Fruit fly (Drosophila melanogaster) whole organism, embryonic: ENCODE results near the gene HINT1.

Source experiments
- Asciz ChIP-seq: fragments of 200-800 bp; sonication (Bioruptor generic); optimal IDR thresholded peaks from 2 replicates; lab custom pipeline; 2017; ENCODE audit warnings: missing biosample characterization, mild to moderate bottlenecking, missing genetic modification characterization, missing genetic modification reagents
- Atf-2 ChIP-seq: fragments of 200-800 bp; sonication (Bioruptor generic); optimal IDR thresholded peaks from 2 replicates; lab custom pipeline; 2016; ENCODE audit warnings: missing biosample characterization, missing genetic modification characterization
- C15 ChIP-seq: fragments of 200-800 bp; sonication (Bioruptor generic); IDR thresholded peaks from 3 replicates; pipeline ENCODE4 v1.3.6; 2022; ENCODE audit warnings: missing biosample characterization, missing genetic modification characterization
- CG10959 ChIP-seq: fragments of 200-800 bp; sonication (Bioruptor generic); IDR thresholded peaks from 2 replicates; pipeline ENCODE4 v1.3.6; 2022; ENCODE audit warnings: missing biosample characterization, missing genetic modification characterization
- CG11085 ChIP-seq: fragments of 200-800 bp; sonication (Bioruptor generic); IDR thresholded peaks from 2 replicates; pipeline ENCODE4 v1.3.6; 2022; ENCODE audit warnings: missing biosample characterization, missing genetic modification characterization
- CG11504 ChIP-seq: fragments of 200-800 bp; sonication (Bioruptor generic); optimal IDR thresholded peaks from 3 replicates; lab custom pipeline; 2019; ENCODE audit warnings: missing biosample characterization, mild to moderate bottlenecking, missing genetic modification characterization, moderate library complexity
- CG1233 ChIP-seq: fragments of 200-800 bp; sonication (Bioruptor generic); optimal IDR thresholded peaks from 4 replicates; lab custom pipeline; 2018; ENCODE audit warnings: missing biosample characterization, mild to moderate bottlenecking, missing genetic modification characterization
- CG12769 ChIP-seq: fragments of 200-800 bp; sonication (Bioruptor generic); optimal IDR thresholded peaks from 2 replicates; lab custom pipeline; 2019; ENCODE audit warnings: missing biosample characterization, mild to moderate bottlenecking, missing genetic modification characterization, moderate library complexity
- CG13287 ChIP-seq: fragments of 200-800 bp; sonication (Bioruptor generic); IDR thresholded peaks from 2 replicates; pipeline ENCODE4 v1.3.6; 2022; ENCODE audit warnings: missing biosample characterization, missing genetic modification characterization; ENCODE audit not compliant: partially characterized antibody
- CG13296 ChIP-seq: fragments of 200-800 bp; sonication (Bioruptor generic); optimal IDR thresholded peaks from 3 replicates; lab custom pipeline; 2018; ENCODE audit warnings: missing biosample characterization, mild to moderate bottlenecking, missing genetic modification characterization
- CG14667 ChIP-seq: fragments of 200-800 bp; sonication (Bioruptor generic); IDR thresholded peaks from 2 replicates; pipeline ENCODE4 v1.3.6; 2022; ENCODE audit warnings: missing biosample characterization, missing genetic modification characterization
- CG14965 ChIP-seq: fragments of 200-800 bp; sonication (Bioruptor generic); optimal IDR thresholded peaks from 2 replicates; lab custom pipeline; 2016; ENCODE audit warnings: missing biosample characterization, missing genetic modification characterization, borderline replicate concordance
- CG15479 ChIP-seq: fragments of 200-800 bp; sonication (Bioruptor generic); optimal IDR thresholded peaks from 3 replicates; lab custom pipeline; 2019; ENCODE audit warnings: missing biosample characterization, mild to moderate bottlenecking, missing genetic modification characterization, moderate library complexity
- CG2199 ChIP-seq: fragments of 200-800 bp; sonication (Bioruptor generic); IDR thresholded peaks from 3 replicates; pipeline ENCODE4 v1.3.6; 2022; ENCODE audit warnings: missing biosample characterization, missing genetic modification characterization
- CG32532 ChIP-seq: fragments of 200-800 bp; sonication (Bioruptor generic); IDR thresholded peaks from 2 replicates; pipeline ENCODE4 v1.3.6; 2022; ENCODE audit warnings: missing biosample characterization, missing genetic modification characterization
- CG43689 ChIP-seq: fragments of 200-800 bp; sonication (Bioruptor generic); IDR thresholded peaks from 2 replicates; pipeline ENCODE4 v1.3.6; 2022; ENCODE audit warnings: missing biosample characterization, missing genetic modification characterization
- CG4854 ChIP-seq: fragments of 200-800 bp; sonication (Bioruptor generic); optimal IDR thresholded peaks from 2 replicates; lab custom pipeline; 2016; ENCODE audit warnings: missing biosample characterization, missing genetic modification characterization, inconsistent platforms
- CG6654 ChIP-seq: fragments of 200-800 bp; sonication (Bioruptor generic); optimal IDR thresholded peaks from 2 replicates; lab custom pipeline; 2017; ENCODE audit warnings: missing biosample characterization, mild to moderate bottlenecking, missing genetic modification characterization
- CG7963 ChIP-seq: fragments of 200-800 bp; sonication (Bioruptor generic); IDR thresholded peaks from 3 replicates; pipeline ENCODE4 v1.3.6; 2022; ENCODE audit warnings: missing biosample characterization, missing genetic modification characterization; ENCODE audit not compliant: partially characterized antibody
- Chrac-16 ChIP-seq: fragments of 200-800 bp; sonication (Bioruptor generic); optimal IDR thresholded peaks from 3 replicates; lab custom pipeline; 2016; ENCODE audit warnings: missing biosample characterization, missing genetic modification characterization
- Dfd ChIP-seq, 2 experiments: fragments of >200 bp; optimal IDR thresholded peaks; 2 replicates each; lab custom pipeline; 2017; ENCODE audit warnings: missing biosample characterization in 2 of 2, missing genetic modification characterization in 2 of 2
- ERR ChIP-seq: fragments of 200-800 bp; sonication (Bioruptor generic); optimal IDR thresholded peaks from 2 replicates; lab custom pipeline; 2016; ENCODE audit warnings: missing biosample characterization, missing genetic modification characterization
- Fer3 ChIP-seq: fragments of 200-800 bp; sonication (Bioruptor generic); optimal IDR thresholded peaks from 2 replicates; lab custom pipeline; 2018; ENCODE audit warnings: missing biosample characterization, mild to moderate bottlenecking, missing genetic modification characterization, moderate library complexity
- H2.0 ChIP-seq: fragments of 200-800 bp; sonication (Bioruptor generic); IDR thresholded peaks from 2 replicates; pipeline ENCODE4 v1.3.6; 2022; ENCODE audit warnings: missing biosample characterization, missing genetic modification characterization
- HHEX ChIP-seq: fragments of 200-800 bp; sonication (Bioruptor generic); optimal IDR thresholded peaks from 3 replicates; lab custom pipeline; 2017; ENCODE audit warnings: missing biosample characterization, mild to moderate bottlenecking, missing genetic modification characterization, missing genetic modification reagents
- HLH54F ChIP-seq: fragments of 200-800 bp; sonication (Bioruptor generic); optimal IDR thresholded peaks from 3 replicates; lab custom pipeline; 2016; ENCODE audit warnings: missing biosample characterization, missing genetic modification characterization
- Mad ChIP-seq: fragments of 200-800 bp; sonication (Bioruptor generic); optimal IDR thresholded peaks from 2 replicates; lab custom pipeline; 2016; ENCODE audit warnings: missing biosample characterization, missing genetic modification characterization
- Opbp ChIP-seq: fragments of 200-800 bp; sonication (Bioruptor generic); IDR thresholded peaks from 3 replicates; pipeline ENCODE4 v1.3.6; 2022; ENCODE audit warnings: missing biosample characterization, missing genetic modification characterization; ENCODE audit not compliant: partially characterized antibody
- Rx ChIP-seq: fragments of 200-800 bp; sonication (Bioruptor generic); IDR thresholded peaks from 2 replicates; pipeline ENCODE4 v1.3.6; 2022; ENCODE audit warnings: missing biosample characterization, missing genetic modification characterization
- Sin3A ChIP-seq: fragments of >200 bp; optimal IDR thresholded peaks from 2 replicates; lab custom pipeline; 2018
- ato ChIP-seq: fragments of 200-800 bp; sonication (Bioruptor generic); IDR thresholded peaks from 2 replicates; pipeline ENCODE4 v1.3.6; 2022; ENCODE audit warnings: missing biosample characterization, missing genetic modification characterization; ENCODE audit not compliant: partially characterized antibody
- az2 ChIP-seq: fragments of 200-800 bp; sonication (Bioruptor generic); optimal IDR thresholded peaks from 3 replicates; lab custom pipeline; 2016; ENCODE audit warnings: missing biosample characterization, missing genetic modification characterization
- chif ChIP-seq, 2 experiments: fragments of 200-800 bp; sonication (Bioruptor generic); optimal IDR thresholded peaks; 3 replicates each; lab custom pipeline; 2016; ENCODE audit warnings: missing biosample characterization in 2 of 2, missing genetic modification characterization in 2 of 2
- dimm ChIP-seq: fragments of 200-800 bp; sonication (Bioruptor generic); IDR thresholded peaks from 2 replicates; pipeline ENCODE4 v1.3.6; 2022; ENCODE audit warnings: missing biosample characterization, missing genetic modification characterization
- dysf ChIP-seq: fragments of 200-800 bp; sonication (Bioruptor generic); IDR thresholded peaks from 3 replicates; pipeline ENCODE4 v1.3.6; 2022; ENCODE audit warnings: missing biosample characterization, missing genetic modification characterization
- fru ChIP-seq: fragments of >200 bp; optimal IDR thresholded peaks from 2 replicates; lab custom pipeline; 2017
- hth ChIP-seq: fragments of >200 bp; optimal IDR thresholded peaks from 2 replicates; lab custom pipeline; 2017; ENCODE audit warnings: inconsistent platforms
- inv ChIP-seq: fragments of 200-800 bp; sonication (Bioruptor generic); IDR thresholded peaks from 2 replicates; pipeline ENCODE4 v1.3.6; 2022; ENCODE audit warnings: missing biosample characterization, missing genetic modification characterization; ENCODE audit not compliant: partially characterized antibody
- klu ChIP-seq: fragments of 200-800 bp; sonication (Bioruptor generic); IDR thresholded peaks from 2 replicates; pipeline ENCODE4 v1.3.6; 2022; ENCODE audit warnings: missing biosample characterization, missing genetic modification characterization
- lab ChIP-seq: fragments of 200-800 bp; sonication (Bioruptor generic); optimal IDR thresholded peaks from 3 replicates; lab custom pipeline; 2017; ENCODE audit warnings: missing biosample characterization, missing genetic modification characterization, mild to moderate bottlenecking, moderate library complexity, missing genetic modification reagents
- mam ChIP-seq: fragments of 200-800 bp; sonication (Bioruptor generic); optimal IDR thresholded peaks from 3 replicates; lab custom pipeline; 2016; ENCODE audit warnings: missing biosample characterization, missing genetic modification characterization
- nau ChIP-seq: fragments of 200-800 bp; sonication (Bioruptor generic); optimal IDR thresholded peaks from 3 replicates; lab custom pipeline; 2017; ENCODE audit warnings: missing biosample characterization, mild to moderate bottlenecking, missing genetic modification characterization, missing genetic modification reagents
- odd ChIP-seq: fragments of 200-800 bp; sonication (Bioruptor generic); optimal IDR thresholded peaks from 2 replicates; lab custom pipeline; 2017; ENCODE audit warnings: missing biosample characterization, mild to moderate bottlenecking, missing genetic modification characterization
- salm ChIP-seq: fragments of 200-800 bp; sonication (Bioruptor generic); optimal IDR thresholded peaks from 2 replicates; lab custom pipeline; 2018; ENCODE audit warnings: missing biosample characterization, mild to moderate bottlenecking, missing genetic modification characterization
- slbo ChIP-seq: fragments of 200-800 bp; sonication (Bioruptor generic); IDR thresholded peaks from 2 replicates; pipeline ENCODE4 v1.3.6; 2022; ENCODE audit warnings: missing biosample characterization, missing genetic modification characterization
- sob ChIP-seq: fragments of 200-800 bp; sonication (Bioruptor generic); IDR thresholded peaks from 2 replicates; pipeline ENCODE4 v1.3.6; 2022; ENCODE audit warnings: missing biosample characterization, missing genetic modification characterization
- sqz ChIP-seq: fragments of 200-800 bp; sonication (Bioruptor generic); optimal IDR thresholded peaks from 3 replicates; lab custom pipeline; 2018; ENCODE audit warnings: missing biosample characterization, mild to moderate bottlenecking, missing genetic modification characterization
- tgo ChIP-seq: fragments of 200-800 bp; sonication (Bioruptor generic); IDR thresholded peaks from 3 replicates; pipeline ENCODE4 v1.3.6; 2022; ENCODE audit warnings: missing biosample characterization, missing genetic modification characterization
- tll ChIP-seq, 2 experiments: fragments of 200-800 bp in 1 of 2; fragments of >200 bp in 1 of 2; sonication (Bioruptor generic) in 1 of 2; optimal IDR thresholded peaks; 2 replicates each; lab custom pipeline; 2017 to 2019; ENCODE audit warnings: missing biosample characterization in 2 of 2, missing genetic modification characterization in 2 of 2, mild to moderate bottlenecking in 1 of 2, moderate library complexity in 1 of 2
- tx ChIP-seq: fragments of 200-800 bp; sonication (Bioruptor generic); optimal IDR thresholded peaks from 2 replicates; lab custom pipeline; 2016; ENCODE audit warnings: missing biosample characterization, missing genetic modification characterization

Gene HINT1

DNA sequence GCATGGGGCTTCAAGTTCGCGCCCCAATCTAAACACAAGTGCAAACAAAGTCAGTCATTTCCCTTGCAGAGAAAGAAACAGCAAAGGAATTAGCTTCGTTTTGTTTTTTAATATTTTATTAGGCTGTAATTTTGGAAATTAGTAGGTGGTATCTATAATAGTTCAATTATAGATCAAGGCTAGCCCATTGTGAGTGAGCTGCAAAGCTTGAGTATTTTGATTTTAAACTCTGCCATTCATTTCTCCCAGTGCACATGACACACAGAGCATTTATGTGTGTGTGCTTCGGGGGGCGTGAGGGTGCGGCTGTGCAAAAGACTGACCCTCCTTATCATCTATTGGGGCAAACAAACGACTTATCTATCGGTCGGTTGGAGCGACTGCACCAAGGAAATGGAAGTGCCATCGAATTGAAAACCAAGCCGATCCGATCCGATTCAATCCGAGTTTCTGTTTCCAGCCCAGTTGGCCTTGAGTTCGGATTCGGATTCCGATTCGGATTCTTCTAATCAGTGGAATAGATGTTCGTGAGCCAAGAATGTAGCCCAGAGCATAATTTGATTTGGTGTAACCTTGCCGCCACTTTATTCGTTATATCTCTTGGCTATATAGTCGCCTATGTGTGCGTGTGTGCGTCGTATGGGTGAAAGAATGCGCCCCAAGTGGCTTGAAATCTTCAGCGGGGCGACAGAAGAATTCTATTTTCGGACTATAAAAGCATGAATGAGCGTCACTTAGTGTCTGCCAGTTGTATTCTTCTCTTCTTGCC is 38.4 kb upstream of the HINT1 start (continued):
- TF ChIP-seq CG1233 (GFP tag; lab: Kevin White, UChicago): no peak
- TF ChIP-seq salm (tag; lab: Kevin White, UChicago): no peak
- no peak for TF ChIP-seq CG4854 (GFP tag; lab: Kevin White, UChicago)
- TF ChIP-seq HLH54F (GFP tag; lab: Kevin White, UChicago): no peak
- TF ChIP-seq CG13296 (GFP tag; lab: Kevin White, UChicago): no peak
- TF ChIP-seq tgo (GFP tag; lab: Robert Waterston, UW): peak; percentile 27; the same call in 1 of the 3 replicates
- peak; percentile 62; the same call in 1 of the 2 replicates for TF ChIP-seq Rx
- no peak for TF ChIP-seq Atf-2 (GFP tag; lab: Kevin White, UChicago)
- no peak for TF ChIP-seq CG14965
- TF ChIP-seq chif (GFP tag; optimal IDR thresholded peaks at IDR 0.05; lab: Kevin White, UChicago): peak in 1 of 2 experiments; percentile 19
- TF ChIP-seq ato (GFP tag; lab: Robert Waterston, UW): no peak
- TF ChIP-seq mam (GFP tag; lab: Kevin White, UChicago): peak; percentile 14
- no peak for TF ChIP-seq CG10959 (GFP tag; lab: Robert Waterston, UW)
- no peak for TF ChIP-seq dimm (GFP tag; lab: Robert Waterston, UW)
- TF ChIP-seq CG15479: no peak
- TF ChIP-seq CG13287 (GFP tag; lab: Robert Waterston, UW): no peak
- no peak for TF ChIP-seq Asciz (GFP tag; lab: Kevin White, UChicago)
- no peak for TF ChIP-seq CG6654 (GFP tag; lab: Kevin White, UChicago)
- peak; percentile 52; the same call in 1 of the 2 replicates for TF ChIP-seq slbo (GFP tag; lab: Robert Waterston, UW)
- TF ChIP-seq CG11085 (GFP tag; lab: Robert Waterston, UW): no peak
- no peak for TF ChIP-seq hth
- TF ChIP-seq C15: no peak
- TF ChIP-seq Mad (GFP tag; lab: Kevin White, UChicago): no peak
- peak; percentile 57 for TF ChIP-seq CG11504 (tag; lab: Kevin White, UChicago)
- no peak for TF ChIP-seq odd (GFP tag; lab: Kevin White, UChicago)
- TF ChIP-seq Opbp: no peak
- no peak for TF ChIP-seq nau (GFP tag; lab: Kevin White, UChicago)
- TF ChIP-seq CG43689 (GFP tag; lab: Robert Waterston, UW): no peak
- peak; percentile 40 for TF ChIP-seq lab
- TF ChIP-seq H2.0 (GFP tag; lab: Robert Waterston, UW): no peak
- no peak for TF ChIP-seq Chrac-16
- TF ChIP-seq sqz (GFP tag; lab: Kevin White, UChicago): no peak
- TF ChIP-seq CG12769 (tag; lab: Kevin White, UChicago): peak; percentile 24
- TF ChIP-seq tll (GFP tag; optimal IDR thresholded peaks at IDR 0.05; lab: Kevin White, UChicago): no peak
- TF ChIP-seq CG7963: no peak
- TF ChIP-seq HHEX (GFP tag; lab: Kevin White, UChicago): no peak
- peak; percentile 4 for TF ChIP-seq Fer3 (tag; lab: Kevin White, UChicago)
- no peak for TF ChIP-seq Dfd (GFP tag; optimal IDR thresholded peaks at IDR 0.05; lab: Kevin White, UChicago)
- TF ChIP-seq sob (GFP tag; lab: Robert Waterston, UW): peak; percentile 32; the same call in 1 of the 2 replicates
- TF ChIP-seq CG14667 (GFP tag; lab: Robert Waterston, UW): peak; percentile 55; the same call in 1 of the 2 replicates
- no peak for TF ChIP-seq az2 (GFP tag; lab: Kevin White, UChicago)
- TF ChIP-seq CG2199 (GFP tag; lab: Robert Waterston, UW): no peak
- TF ChIP-seq ERR: no peak
- TF ChIP-seq klu (GFP tag; lab: Robert Waterston, UW): peak; percentile 18; the same call in 1 of the 2 replicates
- no peak for TF ChIP-seq tx (GFP tag; lab: Kevin White, UChicago)
- TF ChIP-seq Sin3A: no peak
- peak; percentile 39; the same call in 1 of the 3 replicates for TF ChIP-seq dysf (GFP tag; lab: Robert Waterston, UW)
- no peak for TF ChIP-seq CG32532 (GFP tag; lab: Robert Waterston, UW)
- TF ChIP-seq inv (GFP tag; lab: Robert Waterston, UW): no peak
- no peak for TF ChIP-seq fru
